Fruit fly (Drosophila melanogaster) whole organism, adult: Measurements from ENCODE around the gene pps.
A peak's percentile ranks its signal among the peaks of the same experiment; 100 is the strongest.

Source experiments
- CG1620 ChIP-seq: fragments of 200-800 bp; sonication (Bioruptor generic); optimal IDR thresholded peaks from 2 replicates; lab custom pipeline; 2016; ENCODE audit warnings: missing biosample characterization, missing genetic modification characterization
- CG7045 ChIP-seq: fragments of 200-800 bp; sonication (Bioruptor generic); optimal IDR thresholded peaks from 2 replicates; lab custom pipeline; 2017; ENCODE audit warnings: missing biosample characterization, mild to moderate bottlenecking, missing genetic modification characterization
- Hr96 ChIP-seq: fragments of 200-800 bp; sonication (Bioruptor generic); optimal IDR thresholded peaks from 2 replicates; lab custom pipeline; 2016; ENCODE audit warnings: missing biosample characterization, missing genetic modification characterization
- kay ChIP-seq: fragments of 200-800 bp; sonication (Bioruptor generic); peaks from one replicate; lab custom pipeline; 2016; ENCODE audit warnings: missing biosample characterization, missing genetic modification characterization, borderline replicate concordance

DNA sequence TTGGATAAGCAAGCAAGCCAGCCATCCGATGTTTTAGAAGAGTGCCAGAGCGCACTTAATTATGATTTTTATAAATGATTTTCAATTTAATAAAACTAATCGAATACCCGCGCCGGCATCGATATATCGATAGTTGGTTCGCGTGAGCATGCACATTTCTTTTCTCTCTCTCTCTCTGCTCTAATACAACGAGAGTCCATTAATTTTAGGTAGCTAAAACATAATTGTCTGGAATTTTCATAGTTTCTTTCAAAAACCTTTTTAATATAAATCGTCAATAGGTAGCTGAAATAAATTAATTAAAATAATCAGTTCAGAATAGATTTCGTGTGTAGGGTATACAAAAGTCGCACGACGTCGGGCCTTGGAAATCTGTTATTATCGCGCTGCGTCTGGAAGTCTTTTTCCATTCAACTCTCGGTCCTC is 35.3 kb downstream of the pps start, which contains the start of gene CG18549:
- peak; percentile 97 for TF ChIP-seq CG1620 (GFP tag; lab: Kevin White, UChicago)
- TF ChIP-seq kay (GFP tag; lab: Kevin White, UChicago): peak; percentile 99
- peak; percentile 99 for TF ChIP-seq Hr96 (GFP tag; lab: Kevin White, UChicago)
- TF ChIP-seq CG7045: peak; percentile 97
